Worm (Caenorhabditis elegans): Measurements from ENCODE around the gene Y53G8B.1.
A peak's percentile ranks its signal among the peaks of the same experiment; 100 is the strongest.

- TF ChIP-seq nhr-28 (tag; optimal IDR thresholded peaks at IDR 0.05): no peak
- TF ChIP-seq nfya-1 (tag; optimal IDR thresholded peaks at IDR 0.05; ENCODE audit: insufficient read depth): peak; percentile 66
- TF ChIP-seq eor-1 (tag; optimal IDR thresholded peaks at IDR 0.05): no peak
- TF ChIP-seq fkh-10 (GFP tag; optimal IDR thresholded peaks at IDR 0.05): no peak
These were observed 1.5 kb upstream of the Y53G8B.1 start for ce11 chrIII:3127613-3128012.
